Fruit fly (Drosophila melanogaster): Measurements from ENCODE around the gene CG13123.

- TF ChIP-seq h (optimal IDR thresholded peaks at IDR 0.05) (no peak), Sin3A (optimal IDR thresholded peaks at IDR 0.05) (no peak)
These were observed 17.8 kb downstream of the CG13123 start, which contains the start of the genes ppk11 and ppk16 for dm6 chr2L:9774980-9775628.

Data from Kc167 (cell line).